Worm (Caenorhabditis elegans) whole organism, L4 larva: ENCODE results near the gene nipa-1.

Experiments
- ZK337.2 ChIP-seq: fragments of 200-800 bp; sonication (Bioruptor generic); IDR thresholded peaks from 2 replicates; pipeline ENCODE4 v1.3.6; 2022; ENCODE audit warnings: missing genetic modification reagents, missing genetic modification characterization, missing compliant biosample characterization
- fos-1 ChIP-seq: fragments of 150-350 bp; optimal IDR thresholded peaks from 2 replicates; lab custom pipeline; 2014; ENCODE audit warnings: missing biosample characterization, missing genetic modification characterization
- gei-8 ChIP-seq: fragments of 200-800 bp; sonication (Bioruptor generic); optimal IDR thresholded peaks from 2 replicates; lab custom pipeline; 2018; ENCODE audit warnings: mild to moderate bottlenecking, missing genetic modification characterization, missing compliant biosample characterization
- hlh-11 ChIP-seq: fragments of 200-800 bp; sonication (Bioruptor generic); optimal IDR thresholded peaks from 2 replicates; lab custom pipeline; 2018; ENCODE audit warnings: mild to moderate bottlenecking, missing genetic modification characterization, missing compliant biosample characterization
- lin-13 ChIP-seq: fragments of 150-350 bp; optimal IDR thresholded peaks from 2 replicates; lab custom pipeline; 2014; ENCODE audit warnings: missing biosample characterization, missing genetic modification reagents, missing genetic modification characterization
- lin-29 ChIP-seq: fragments of 200-800 bp; sonication (Bioruptor generic); IDR thresholded peaks from 2 replicates; pipeline ENCODE4 v1.3.6; 2022; ENCODE audit warnings: missing genetic modification reagents, missing genetic modification characterization, missing compliant biosample characterization
- snpc-4 ChIP-seq: fragments of 150-350 bp; optimal IDR thresholded peaks from 2 replicates; lab custom pipeline; 2014; ENCODE audit warnings: missing biosample characterization, missing genetic modification characterization
- zfp-3 ChIP-seq: fragments of 200-800 bp; sonication (Bioruptor generic); conservative IDR thresholded peaks from 2 replicates; pipeline ENCODE4 v1.3.6; 2022; ENCODE audit warnings: missing genetic modification reagents, missing genetic modification characterization, missing compliant biosample characterization

- TF ChIP-seq fos-1 (tag; lab: Kevin White, UChicago) (no peak), lin-13 (no peak), gei-8 (no peak), lin-29 (GFP tag; lab: Robert Waterston, UW) (no peak), snpc-4 (tag; lab: Kevin White, UChicago) (no peak), zfp-3 (no peak), ZK337.2 (no peak), hlh-11 (tag; lab: Kevin White, UChicago) (no peak)
Observed at ce11 chrIII:3063565-3063964, 63.4 kb downstream of the nipa-1 start.
